Worm (Caenorhabditis elegans): Measurements from ENCODE around the gene C03H5.7.

DNA sequence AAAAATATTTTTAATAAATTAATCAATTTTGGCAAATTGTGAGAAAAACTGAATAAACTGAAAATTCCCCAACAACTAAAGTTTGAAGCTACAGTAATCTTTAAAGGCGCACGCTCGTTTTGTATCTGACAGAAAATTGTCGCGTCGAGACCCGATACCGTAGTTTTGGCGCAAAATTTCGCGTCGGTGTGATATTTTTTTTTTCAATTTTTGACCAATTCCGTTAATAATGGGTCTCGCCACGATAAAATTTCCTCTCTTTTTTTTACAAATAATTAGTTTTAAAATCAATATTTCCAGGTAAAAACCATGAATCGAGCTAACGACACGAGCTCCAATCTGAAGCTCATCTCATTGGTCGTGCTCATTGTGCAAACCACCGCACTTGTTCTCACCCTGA is 8.5 kb downstream of the C03H5.7 start, which contains the start of gene nstp-4:
- TF ChIP-seq ama-1 (optimal IDR thresholded peaks at IDR 0.05) (no peak), tra-4 (tag; optimal IDR thresholded peaks at IDR 0.05) (no peak)

All from whole organism, early embryonic.